Fruit fly (Drosophila melanogaster) whole organism, embryonic: ENCODE measurements around the gene CG6569.

ENCODE experiments used
- Bdp1 ChIP-seq: fragments of 200-800 bp; sonication (Bioruptor generic); optimal IDR thresholded peaks from 3 replicates; lab custom pipeline; 2016; ENCODE audit warnings: missing biosample characterization, missing genetic modification characterization
- CG10979 ChIP-seq: fragments of 200-800 bp; sonication (Bioruptor generic); optimal IDR thresholded peaks from 2 replicates; lab custom pipeline; 2018; ENCODE audit warnings: missing biosample characterization, mild to moderate bottlenecking, missing genetic modification characterization, moderate library complexity
- CG12071 ChIP-seq: fragments of 200-800 bp; sonication (Bioruptor generic); optimal IDR thresholded peaks from 3 replicates; lab custom pipeline; 2018; ENCODE audit warnings: missing biosample characterization, mild to moderate bottlenecking, missing genetic modification characterization
- CG12219 ChIP-seq: fragments of 200-800 bp; sonication (Bioruptor generic); optimal IDR thresholded peaks from 3 replicates; lab custom pipeline; 2018; ENCODE audit warnings: missing biosample characterization, mild to moderate bottlenecking, missing genetic modification characterization
- CG13894 ChIP-seq: fragments of 200-800 bp; sonication (Bioruptor generic); optimal IDR thresholded peaks from 3 replicates; lab custom pipeline; 2018; ENCODE audit warnings: missing biosample characterization, mild to moderate bottlenecking, missing genetic modification characterization, moderate library complexity
- CG14710 ChIP-seq: fragments of 200-800 bp; sonication (Bioruptor generic); optimal IDR thresholded peaks from 3 replicates; lab custom pipeline; 2019; ENCODE audit warnings: missing biosample characterization, mild to moderate bottlenecking, missing genetic modification characterization, moderate library complexity
- CG15479 ChIP-seq: fragments of 200-800 bp; sonication (Bioruptor generic); optimal IDR thresholded peaks from 3 replicates; lab custom pipeline; 2019; ENCODE audit warnings: missing biosample characterization, mild to moderate bottlenecking, missing genetic modification characterization, moderate library complexity
- CG15696 ChIP-seq: fragments of 200-800 bp; sonication (Bioruptor generic); optimal IDR thresholded peaks from 2 replicates; lab custom pipeline; 2019; ENCODE audit warnings: missing biosample characterization, mild to moderate bottlenecking, missing genetic modification characterization, moderate library complexity
- CG17359 ChIP-seq: fragments of 200-800 bp; sonication (Bioruptor generic); optimal IDR thresholded peaks from 3 replicates; lab custom pipeline; 2018; ENCODE audit warnings: missing biosample characterization, mild to moderate bottlenecking, missing genetic modification characterization, moderate library complexity
- CG17361 ChIP-seq: fragments of 200-800 bp; sonication (Bioruptor generic); IDR thresholded peaks from 3 replicates; pipeline ENCODE4 v1.3.6; 2022; ENCODE audit warnings: missing biosample characterization, missing genetic modification characterization
- CG18262 ChIP-seq: fragments of 200-800 bp; optimal IDR thresholded peaks from 3 replicates; lab custom pipeline; 2019; ENCODE audit warnings: missing biosample characterization, mild to moderate bottlenecking, missing genetic modification characterization, moderate library complexity
- CG2712 ChIP-seq: fragments of 200-800 bp; optimal IDR thresholded peaks from 3 replicates; lab custom pipeline; 2019; ENCODE audit warnings: missing biosample characterization, mild to moderate bottlenecking, missing genetic modification characterization, moderate library complexity
- CG31224 ChIP-seq: fragments of 200-800 bp; sonication (Bioruptor generic); IDR thresholded peaks from 2 replicates; pipeline ENCODE4 v1.3.6; 2022; ENCODE audit warnings: missing biosample characterization, missing genetic modification characterization
- CG4360 ChIP-seq: fragments of 200-800 bp; sonication (Bioruptor generic); IDR thresholded peaks from 2 replicates; pipeline ENCODE4 v1.3.6; 2022; ENCODE audit warnings: missing biosample characterization, missing genetic modification characterization
- CG7963 ChIP-seq: fragments of 200-800 bp; sonication (Bioruptor generic); IDR thresholded peaks from 3 replicates; pipeline ENCODE4 v1.3.6; 2022; ENCODE audit warnings: missing biosample characterization, missing genetic modification characterization; ENCODE audit not compliant: partially characterized antibody
- CG9817 ChIP-seq: fragments of 200-800 bp; sonication (Bioruptor generic); optimal IDR thresholded peaks from 2 replicates; lab custom pipeline; 2018; ENCODE audit warnings: missing biosample characterization, mild to moderate bottlenecking, missing genetic modification characterization, moderate library complexity
- CoRest ChIP-seq: fragments of 200-800 bp; sonication (Bioruptor generic); optimal IDR thresholded peaks from 3 replicates; lab custom pipeline; 2018; ENCODE audit warnings: missing biosample characterization, mild to moderate bottlenecking, missing genetic modification characterization, moderate library complexity
- Dad ChIP-seq: fragments of 200-800 bp; sonication (Bioruptor generic); optimal IDR thresholded peaks from 3 replicates; lab custom pipeline; 2016; ENCODE audit warnings: missing biosample characterization, missing genetic modification characterization
- Dip3 ChIP-seq: fragments of 200-800 bp; sonication (Bioruptor generic); optimal IDR thresholded peaks from 3 replicates; lab custom pipeline; 2016; ENCODE audit warnings: missing biosample characterization, missing genetic modification characterization
- Drgx ChIP-seq: fragments of 200-800 bp; sonication (Bioruptor generic); IDR thresholded peaks from 2 replicates; pipeline ENCODE4 v1.3.6; 2022; ENCODE audit warnings: missing biosample characterization, missing genetic modification characterization
- Gsc ChIP-seq: fragments of 200-800 bp; sonication (Bioruptor generic); IDR thresholded peaks from 2 replicates; pipeline ENCODE4 v1.3.6; 2022; ENCODE audit warnings: missing biosample characterization, missing genetic modification characterization
- Hr78 ChIP-seq, 2 experiments: fragments of 200-800 bp in 1 of 2; fragments of >200 bp in 1 of 2; sonication (Bioruptor generic) in 1 of 2; optimal IDR thresholded peaks; 2 replicates each; lab custom pipeline; 2017 to 2019; ENCODE audit warnings: missing biosample characterization in 2 of 2, missing genetic modification characterization in 2 of 2, mild to moderate bottlenecking in 1 of 2, moderate library complexity in 1 of 2
- Jarid2 ChIP-seq: fragments of 200-800 bp; sonication (Bioruptor generic); optimal IDR thresholded peaks from 3 replicates; lab custom pipeline; 2017; ENCODE audit warnings: mild to moderate bottlenecking, missing biosample characterization, missing genetic modification reagents, missing genetic modification characterization
- MBD-R2 ChIP-seq: fragments of 200-800 bp; sonication (Bioruptor generic); IDR thresholded peaks from 2 replicates; pipeline ENCODE4 v1.3.6; 2022; ENCODE audit warnings: missing biosample characterization, missing genetic modification characterization
- Med ChIP-seq: fragments of 200-800 bp; sonication (Bioruptor generic); peaks from one replicate; lab custom pipeline; 2016; ENCODE audit warnings: missing biosample characterization, missing genetic modification characterization, mild to moderate bottlenecking, inconsistent platforms, moderate library complexity
- NfI ChIP-seq: fragments of 200-800 bp; sonication (Bioruptor generic); optimal IDR thresholded peaks from 3 replicates; lab custom pipeline; 2018; ENCODE audit warnings: missing biosample characterization, mild to moderate bottlenecking, missing genetic modification characterization, moderate library complexity
- Oli ChIP-seq: fragments of 200-800 bp; sonication (Bioruptor generic); optimal IDR thresholded peaks from 2 replicates; lab custom pipeline; 2018; ENCODE audit warnings: missing biosample characterization, mild to moderate bottlenecking, missing genetic modification characterization, moderate library complexity
- PHDP ChIP-seq: fragments of 200-800 bp; sonication (Bioruptor generic); optimal IDR thresholded peaks from 3 replicates; lab custom pipeline; 2018; ENCODE audit warnings: missing biosample characterization, mild to moderate bottlenecking, missing genetic modification characterization, moderate library complexity
- TFAM ChIP-seq: fragments of 200-800 bp; sonication (Bioruptor generic); optimal IDR thresholded peaks from 2 replicates; lab custom pipeline; 2017; ENCODE audit warnings: missing biosample characterization, missing genetic modification characterization, inconsistent platforms
- Tbp ChIP-seq: fragments of >200 bp; optimal IDR thresholded peaks from 2 replicates; lab custom pipeline; 2018; ENCODE audit warnings: missing biosample characterization, missing genetic modification characterization
- amos ChIP-seq: fragments of 200-800 bp; sonication (Bioruptor generic); IDR thresholded peaks from 2 replicates; pipeline ENCODE4 v1.3.6; 2022; ENCODE audit warnings: missing biosample characterization, missing genetic modification characterization; ENCODE audit not compliant: partially characterized antibody
- bcd ChIP-seq: fragments of 200-800 bp; sonication (Bioruptor generic); optimal IDR thresholded peaks from 2 replicates; lab custom pipeline; 2017; ENCODE audit warnings: missing biosample characterization, mild to moderate bottlenecking, missing genetic modification characterization
- bowl ChIP-seq: fragments of 200-800 bp; sonication (Bioruptor generic); IDR thresholded peaks from 2 replicates; pipeline ENCODE4 v1.3.6; 2022; ENCODE audit warnings: missing biosample characterization, missing genetic modification characterization
- chif ChIP-seq, 2 experiments: fragments of 200-800 bp; sonication (Bioruptor generic); optimal IDR thresholded peaks; 3 replicates each; lab custom pipeline; 2016; ENCODE audit warnings: missing biosample characterization in 2 of 2, missing genetic modification characterization in 2 of 2
- croc ChIP-seq: fragments of 200-800 bp; sonication (Bioruptor generic); conservative IDR thresholded peaks from 3 replicates; pipeline ENCODE4 v1.3.6; 2022; ENCODE audit warnings: missing biosample characterization, missing genetic modification characterization
- eve ChIP-seq, 2 experiments: fragments of >200 bp; optimal IDR thresholded peaks; 2 replicates each; lab custom pipeline; 2017; ENCODE audit warnings: missing biosample characterization in 2 of 2, missing genetic modification characterization in 2 of 2
- fd3F ChIP-seq: fragments of 200-800 bp; sonication (Bioruptor generic); optimal IDR thresholded peaks from 2 replicates; lab custom pipeline; 2018; ENCODE audit warnings: missing biosample characterization, mild to moderate bottlenecking, missing genetic modification characterization, moderate library complexity
- grn ChIP-seq: fragments of 200-800 bp; sonication (Bioruptor generic); optimal IDR thresholded peaks from 3 replicates; lab custom pipeline; 2017; ENCODE audit warnings: missing biosample characterization, missing genetic modification characterization
- kay ChIP-seq: fragments of 200-800 bp; sonication (Bioruptor generic); optimal IDR thresholded peaks from 2 replicates; lab custom pipeline; 2016; ENCODE audit warnings: missing biosample characterization, missing genetic modification characterization
- ken ChIP-seq: fragments of 200-800 bp; sonication (Bioruptor generic); IDR thresholded peaks from 3 replicates; pipeline ENCODE4 v1.3.6; 2022; ENCODE audit warnings: missing biosample characterization, missing genetic modification characterization
- nerfin-1 ChIP-seq: fragments of 200-800 bp; sonication (Bioruptor generic); optimal IDR thresholded peaks from 3 replicates; lab custom pipeline; 2019; ENCODE audit warnings: missing biosample characterization, mild to moderate bottlenecking, missing genetic modification characterization, moderate library complexity
- odd ChIP-seq: fragments of 200-800 bp; sonication (Bioruptor generic); optimal IDR thresholded peaks from 2 replicates; lab custom pipeline; 2017; ENCODE audit warnings: missing biosample characterization, mild to moderate bottlenecking, missing genetic modification characterization
- ranshi ChIP-seq: fragments of 200-800 bp; sonication (Bioruptor generic); IDR thresholded peaks from 2 replicates; pipeline ENCODE4 v1.3.6; 2022; ENCODE audit warnings: missing biosample characterization, missing genetic modification characterization
- row ChIP-seq: fragments of 200-800 bp; sonication (Bioruptor generic); IDR thresholded peaks from 3 replicates; pipeline ENCODE4 v1.3.6; 2022; ENCODE audit warnings: missing biosample characterization, missing genetic modification characterization
- sc ChIP-seq, 3 experiments: fragments of >200 bp in 2 of 3; fragments of 200-800 bp in 1 of 3; sonication (Bioruptor generic) in 1 of 3; optimal IDR thresholded peaks; 2 replicates in 2 of 3; 3 replicates in 1 of 3; lab custom pipeline; 2017; ENCODE audit warnings: mild to moderate bottlenecking in 1 of 3, missing biosample characterization in 1 of 3, missing genetic modification characterization in 1 of 3, missing genetic modification reagents in 1 of 3
- sima ChIP-seq: fragments of 200-800 bp; sonication (Bioruptor generic); optimal IDR thresholded peaks from 2 replicates; lab custom pipeline; 2016; ENCODE audit warnings: missing biosample characterization, missing genetic modification characterization
- sob ChIP-seq: fragments of 200-800 bp; sonication (Bioruptor generic); IDR thresholded peaks from 2 replicates; pipeline ENCODE4 v1.3.6; 2022; ENCODE audit warnings: missing biosample characterization, missing genetic modification characterization
- stwl ChIP-seq: fragments of 200-800 bp; sonication (Bioruptor generic); optimal IDR thresholded peaks from 3 replicates; lab custom pipeline; 2018; ENCODE audit warnings: missing biosample characterization, mild to moderate bottlenecking, missing genetic modification characterization, moderate library complexity

The CG6569 gene

dm6 chr3R:21839636-21840035, 28.1 kb downstream of the CG6569 start (continued):
- TF ChIP-seq CoRest = peak; percentile 50
- TF ChIP-seq sob (GFP tag; lab: Robert Waterston, UW) = no peak
- TF ChIP-seq row (GFP tag; lab: Robert Waterston, UW) = 0 out of 3 replicates have a peak, but pooled peaks have one; percentile 15
- TF ChIP-seq CG10979 (tag; lab: Kevin White, UChicago) = peak; percentile 48
- TF ChIP-seq TFAM (GFP tag; lab: Kevin White, UChicago) = no peak
- TF ChIP-seq PHDP = peak; percentile 49
- peak; percentile 37; the same call in 1 of the 2 replicates for TF ChIP-seq Drgx
- peak; percentile 11 for TF ChIP-seq Oli (tag; lab: Kevin White, UChicago)
- TF ChIP-seq CG14710 (tag; lab: Kevin White, UChicago) = peak; percentile 37
- TF ChIP-seq CG9817 = no peak
- peak; percentile 63 for TF ChIP-seq CG18262 (tag; lab: Kevin White, UChicago)
- TF ChIP-seq CG17361 (GFP tag; lab: Robert Waterston, UW) = peak; percentile 51; the same call in 1 of the 3 replicates

- no peak for TF ChIP-seq kay (GFP tag; lab: Kevin White, UChicago)
- no peak for TF ChIP-seq CG7963 (GFP tag; lab: Robert Waterston, UW)
- no peak for TF ChIP-seq CG31224
- no peak for TF ChIP-seq MBD-R2
- TF ChIP-seq amos = no peak
- peak; percentile 73 for TF ChIP-seq CG17361 (GFP tag; lab: Robert Waterston, UW)
- TF ChIP-seq CG2712 (tag; lab: Kevin White, UChicago) = peak; percentile 29
- TF ChIP-seq NfI (GFP tag; lab: Kevin White, UChicago) = no peak
- TF ChIP-seq sc (optimal IDR thresholded peaks at IDR 0.05; lab: Kevin White, UChicago) = no peak
- TF ChIP-seq sc (GFP tag; optimal IDR thresholded peaks at IDR 0.05; lab: Kevin White, UChicago) = no peak
- TF ChIP-seq CG15479 (GFP tag; lab: Kevin White, UChicago) = no peak
- no peak for TF ChIP-seq croc (GFP tag; lab: Robert Waterston, UW)
- 0 out of 2 replicates have a peak, but pooled peaks have one; percentile 11 for TF ChIP-seq ranshi (GFP tag; lab: Robert Waterston, UW)
- TF ChIP-seq Hr78 (GFP tag; optimal IDR thresholded peaks at IDR 0.05; lab: Kevin White, UChicago) = no peak
- no peak for TF ChIP-seq CG12071 (GFP tag; lab: Kevin White, UChicago)
- TF ChIP-seq nerfin-1 = peak; percentile 14
- peak; percentile 10 for TF ChIP-seq Med
- TF ChIP-seq stwl (tag; lab: Kevin White, UChicago) = no peak
- no peak for TF ChIP-seq Gsc (GFP tag; lab: Robert Waterston, UW)
- no peak for TF ChIP-seq CG12219 (GFP tag; lab: Kevin White, UChicago)
- TF ChIP-seq fd3F (GFP tag; lab: Kevin White, UChicago) = no peak
- peak; percentile 65 for TF ChIP-seq CG18262 (tag; lab: Kevin White, UChicago)
- no peak for TF ChIP-seq CG13894
- TF ChIP-seq bowl (GFP tag; lab: Robert Waterston, UW) = no peak
- no peak for TF ChIP-seq bcd
- no peak for TF ChIP-seq sima (GFP tag; lab: Kevin White, UChicago)
- no peak for TF ChIP-seq odd
- TF ChIP-seq CG17359 (tag; lab: Kevin White, UChicago) = no peak
- TF ChIP-seq Tbp (GFP tag; lab: Kevin White, UChicago) = no peak
- TF ChIP-seq CG15696 (tag; lab: Kevin White, UChicago) = no peak
- TF ChIP-seq CG10979 (tag; lab: Kevin White, UChicago) = peak; percentile 13
- TF ChIP-seq grn (GFP tag; lab: Kevin White, UChicago) = no peak
- no peak for TF ChIP-seq CG4360
- TF ChIP-seq eve (GFP tag; optimal IDR thresholded peaks at IDR 0.05; lab: Kevin White, UChicago) = peak in 1 of 2 experiments; percentile 83
- no peak for TF ChIP-seq Dad (GFP tag; lab: Kevin White, UChicago)
- no peak for TF ChIP-seq ken (GFP tag; lab: Robert Waterston, UW)
- TF ChIP-seq Dip3 (GFP tag; lab: Kevin White, UChicago) = no peak
- peak; percentile 29 to 63 for TF ChIP-seq chif (GFP tag; optimal IDR thresholded peaks at IDR 0.05; lab: Kevin White, UChicago)
- TF ChIP-seq Bdp1 (GFP tag; lab: Kevin White, UChicago) = no peak
- TF ChIP-seq Jarid2 (GFP tag; lab: Kevin White, UChicago) = no peak
Measured at dm6 chr3R:21838505-21838956, 29.2 kb downstream of the CG6569 start.
